Worm (Caenorhabditis elegans): ENCODE results near the gene spp-11.

Gene spp-11

ce11 chrII:6449656-6450055 is 42.5 kb upstream of the spp-11 start, which contains the start of gene nhr-22:
Gene nhr-22 (minus strand): TSS chrII:6449792.
- TF ChIP-seq attf-5 (GFP tag; optimal IDR thresholded peaks at IDR 0.05): no peak
- TF ChIP-seq B0035.1 (tag; optimal IDR thresholded peaks at IDR 0.05): no peak
- no peak for TF ChIP-seq lsy-27 (tag; optimal IDR thresholded peaks at IDR 0.05; ENCODE audit: borderline replicate concordance, insufficient read depth)
- no peak for TF ChIP-seq lin-35 (GFP tag; optimal IDR thresholded peaks at IDR 0.05)
- TF ChIP-seq F52B5.7 (tag; optimal IDR thresholded peaks at IDR 0.05): no peak
- TF ChIP-seq let-607 (tag; optimal IDR thresholded peaks at IDR 0.05): no peak
- TF ChIP-seq B0261.1 (tag; optimal IDR thresholded peaks at IDR 0.05): no peak
- TF ChIP-seq sdz-38 (tag; optimal IDR thresholded peaks at IDR 0.05): no peak
- TF ChIP-seq sea-2 (GFP tag; IDR thresholded peaks at IDR 0.05): no peak

ce11 chrII:6448656-6449055 is 41.5 kb upstream of the spp-11 start:
- TF ChIP-seq nhr-80 (tag; optimal IDR thresholded peaks at IDR 0.05) (peak; percentile 58), atf-7 (tag; optimal IDR thresholded peaks at IDR 0.05) (no peak)

- TF ChIP-seq dpff-1 (tag; optimal IDR thresholded peaks at IDR 0.05) (no peak), hsf-1 (GFP tag; IDR thresholded peaks at IDR 0.05) (no peak)
Observed at ce11 chrII:6448189-6448588, 41.0 kb upstream of the spp-11 start.

ce11 chrII:6443710-6444109 is 36.5 kb upstream of the spp-11 start, which contains the start of gene K06A1.2:
Gene K06A1.2 (plus strand): TSS chrII:6444010.
- TF ChIP-seq attf-5 (GFP tag; optimal IDR thresholded peaks at IDR 0.05): no peak
- no peak for TF ChIP-seq sptf-2 (GFP tag; optimal IDR thresholded peaks at IDR 0.05)
- TF ChIP-seq C17E4.6 (GFP tag; IDR thresholded peaks at IDR 0.05): no peak
- TF ChIP-seq rcor-1 (GFP tag; IDR thresholded peaks at IDR 0.05): no peak
- TF ChIP-seq efl-1 (GFP tag; optimal IDR thresholded peaks at IDR 0.05): no peak
- TF ChIP-seq ztf-3 (GFP tag; optimal IDR thresholded peaks at IDR 0.05): no peak
- TF ChIP-seq bed-2 (GFP tag; IDR thresholded peaks at IDR 0.05): no peak
- TF ChIP-seq athp-1 (tag; optimal IDR thresholded peaks at IDR 0.05): no peak
- TF ChIP-seq F55B11.4 (tag; optimal IDR thresholded peaks at IDR 0.05; ENCODE audit: borderline replicate concordance, insufficient read depth): no peak
- no peak for TF ChIP-seq madf-8 (GFP tag; conservative IDR thresholded peaks at IDR 0.05)
- TF ChIP-seq T26A5.8 (tag; optimal IDR thresholded peaks at IDR 0.05): no peak
- TF ChIP-seq Y95B8A.8 (GFP tag; IDR thresholded peaks at IDR 0.05): no peak
- no peak for TF ChIP-seq ztf-18 (tag; optimal IDR thresholded peaks at IDR 0.05)

ce11 chrII:6441128-6441527 is 33.9 kb upstream of the spp-11 start, which contains the start of gene cutl-16:
Gene cutl-16 (plus strand): TSS chrII:6441428.
- TF ChIP-seq B0019.2 (GFP tag; conservative IDR thresholded peaks at IDR 0.05): no peak
- TF ChIP-seq ceh-58 (GFP tag; IDR thresholded peaks at IDR 0.05): no peak
- no peak for TF ChIP-seq F39B2.1 (GFP tag; IDR thresholded peaks at IDR 0.05)
- TF ChIP-seq sptf-2 (GFP tag; optimal IDR thresholded peaks at IDR 0.05): no peak
- no peak for TF ChIP-seq K12H6.12 (tag; optimal IDR thresholded peaks at IDR 0.05)
- TF ChIP-seq Y79H2A.3 (GFP tag; conservative IDR thresholded peaks at IDR 0.05): no peak
- TF ChIP-seq sea-2 (GFP tag; IDR thresholded peaks at IDR 0.05): no peak
- TF ChIP-seq F57C9.4 (tag; optimal IDR thresholded peaks at IDR 0.05): no peak
- TF ChIP-seq mel-28 (tag; optimal IDR thresholded peaks at IDR 0.05; ENCODE audit: borderline replicate concordance): no peak

Data from whole organism, young adult.